Fruit fly (Drosophila melanogaster): ENCODE data around the gene Clic.

dm6 chrX:13787282-13787850, 34.7 kb downstream of the Clic start:
- TF ChIP-seq CG9215 (GFP tag; IDR thresholded peaks at IDR 0.05), result no peak
- TF ChIP-seq corto (GFP tag; optimal IDR thresholded peaks at IDR 0.05), result no peak
- TF ChIP-seq chinmo (GFP tag; IDR thresholded peaks at IDR 0.05; ENCODE audit: partially characterized antibody), result 0 out of 4 replicates have a peak, but pooled peaks have one; percentile 13
- TF ChIP-seq Jarid2 (GFP tag; optimal IDR thresholded peaks at IDR 0.05), result no peak
- no peak for TF ChIP-seq gt (GFP tag; IDR thresholded peaks at IDR 0.05)
